Worm (Caenorhabditis elegans) whole organism, L3 larva: ENCODE results near the gene dpy-30.

Experiments used
- R02D3.7 ChIP-seq: fragments of 150-350 bp; optimal IDR thresholded peaks from 2 replicates; lab custom pipeline; 2014; ENCODE audit warnings: missing biosample characterization, missing genetic modification characterization
- ceh-16 ChIP-seq: sonication (generic microtip); optimal IDR thresholded peaks from 2 replicates; lab custom pipeline; 2017; ENCODE audit warnings: missing biosample characterization, missing genetic modification characterization
- ceh-28 ChIP-seq: fragments of 150-350 bp; optimal IDR thresholded peaks from 2 replicates; lab custom pipeline; 2014; ENCODE audit warnings: missing biosample characterization, missing genetic modification reagents, missing genetic modification characterization
- ceh-82 ChIP-seq: fragments of 150-350 bp; optimal IDR thresholded peaks from 2 replicates; lab custom pipeline; 2014; ENCODE audit warnings: missing biosample characterization, missing genetic modification characterization
- ceh-9 ChIP-seq: sonication (generic microtip); optimal IDR thresholded peaks from 2 replicates; lab custom pipeline; 2018; ENCODE audit warnings: missing biosample characterization, missing genetic modification characterization
- daf-12 ChIP-seq: fragments of 150-350 bp; optimal IDR thresholded peaks from 2 replicates; lab custom pipeline; 2014; ENCODE audit warnings: missing biosample characterization, missing genetic modification reagents, missing genetic modification characterization
- egl-27 ChIP-seq: sonication (generic microtip); optimal IDR thresholded peaks from 4 replicates; lab custom pipeline; 2017; ENCODE audit warnings: missing biosample characterization, missing genetic modification reagents, missing genetic modification characterization
- elt-1 ChIP-seq: fragments of 150-350 bp; optimal IDR thresholded peaks from 2 replicates; lab custom pipeline; 2014; ENCODE audit warnings: missing biosample characterization, missing genetic modification characterization
- elt-2 ChIP-seq: sonication (generic microtip); optimal IDR thresholded peaks from 2 replicates; lab custom pipeline; 2016; ENCODE audit warnings: missing genetic modification reagents, mild to moderate bottlenecking, missing genetic modification characterization, missing compliant biosample characterization
- elt-3 ChIP-seq, 3 experiments: fragments of 150-350 bp in 1 of 3; sonication (generic microtip) in 2 of 3; optimal IDR thresholded peaks; 2 replicates in 2 of 3; 4 replicates in 1 of 3; lab custom pipeline; 2014 to 2017; ENCODE audit warnings: missing biosample characterization in 3 of 3, missing genetic modification characterization in 3 of 3
- eor-1 ChIP-seq, 2 experiments: fragments of 150-350 bp; optimal IDR thresholded peaks; 2 replicates each; lab custom pipeline; 2014 to 2018; ENCODE audit warnings: missing biosample characterization in 2 of 2, missing genetic modification characterization in 2 of 2
- fkh-2 ChIP-seq: fragments of 150-350 bp; optimal IDR thresholded peaks from 2 replicates; lab custom pipeline; 2014; ENCODE audit warnings: missing biosample characterization, missing genetic modification reagents, missing genetic modification characterization
- fos-1 ChIP-seq: fragments of 150-350 bp; optimal IDR thresholded peaks from 2 replicates; lab custom pipeline; 2014; ENCODE audit warnings: missing biosample characterization, missing genetic modification characterization
- hmg-11 ChIP-seq: sonication (generic microtip); optimal IDR thresholded peaks from 2 replicates; lab custom pipeline; 2016; ENCODE audit warnings: missing genetic modification characterization, missing compliant biosample characterization
- jun-1 ChIP-seq: fragments of 150-350 bp; optimal IDR thresholded peaks from 2 replicates; lab custom pipeline; 2014; ENCODE audit warnings: missing biosample characterization, missing genetic modification reagents, missing genetic modification characterization
- lin-15B ChIP-seq: fragments of 150-350 bp; optimal IDR thresholded peaks from 2 replicates; lab custom pipeline; 2014; ENCODE audit warnings: missing biosample characterization, missing genetic modification characterization
- lsy-12 ChIP-seq: sonication (generic microtip); optimal IDR thresholded peaks from 2 replicates; lab custom pipeline; 2016; ENCODE audit warnings: mild to moderate bottlenecking, missing genetic modification characterization, missing compliant biosample characterization
- mdl-1 ChIP-seq: fragments of 150-350 bp; optimal IDR thresholded peaks from 2 replicates; lab custom pipeline; 2014; ENCODE audit warnings: missing biosample characterization, missing genetic modification characterization
- nfya-1 ChIP-seq: sonication (generic microtip); optimal IDR thresholded peaks from 2 replicates; lab custom pipeline; 2017; ENCODE audit warnings: missing genetic modification characterization, mild to moderate bottlenecking, missing compliant biosample characterization, antibody characterized with exemption, moderate library complexity; ENCODE audit not compliant: insufficient read depth
- nhr-11 ChIP-seq: fragments of 150-350 bp; optimal IDR thresholded peaks from 2 replicates; lab custom pipeline; 2014; ENCODE audit warnings: missing biosample characterization, missing genetic modification characterization
- nhr-12 ChIP-seq: fragments of 150-350 bp; optimal IDR thresholded peaks from 2 replicates; lab custom pipeline; 2014; ENCODE audit warnings: missing biosample characterization, missing genetic modification characterization
- nhr-23 ChIP-seq: fragments of 150-350 bp; optimal IDR thresholded peaks from 2 replicates; lab custom pipeline; 2014; ENCODE audit warnings: missing biosample characterization, missing genetic modification reagents, missing genetic modification characterization
- nhr-237 ChIP-seq: fragments of 150-350 bp; optimal IDR thresholded peaks from 2 replicates; lab custom pipeline; 2014; ENCODE audit warnings: missing biosample characterization, missing genetic modification characterization
- nhr-25 ChIP-seq: sonication (generic microtip); optimal IDR thresholded peaks from 2 replicates; lab custom pipeline; 2017; ENCODE audit warnings: missing biosample characterization, missing genetic modification characterization
- nhr-28 ChIP-seq: fragments of 150-350 bp; optimal IDR thresholded peaks from 2 replicates; lab custom pipeline; 2014; ENCODE audit warnings: missing biosample characterization, missing genetic modification characterization
- nhr-43 ChIP-seq: sonication (generic microtip); optimal IDR thresholded peaks from 2 replicates; lab custom pipeline; 2016; ENCODE audit warnings: mild to moderate bottlenecking, missing genetic modification characterization, missing compliant biosample characterization; ENCODE audit not compliant: poor library complexity, severe bottlenecking
- nhr-67 ChIP-seq: fragments of 150-350 bp; optimal IDR thresholded peaks from 2 replicates; lab custom pipeline; 2014; ENCODE audit warnings: missing biosample characterization, missing genetic modification characterization
- nhr-76 ChIP-seq: fragments of 150-350 bp; sonication (generic microtip); optimal IDR thresholded peaks from 5 replicates; lab custom pipeline; 2014; ENCODE audit warnings: missing biosample characterization, missing genetic modification characterization
- nhr-77 ChIP-seq: fragments of 150-350 bp; optimal IDR thresholded peaks from 2 replicates; lab custom pipeline; 2014; ENCODE audit warnings: missing biosample characterization, missing genetic modification characterization
- pha-4 ChIP-seq: fragments of 150-350 bp; optimal IDR thresholded peaks from 2 replicates; lab custom pipeline; 2014; ENCODE audit warnings: missing biosample characterization, missing genetic modification reagents, missing genetic modification characterization
- sea-2 ChIP-seq: fragments of 150-350 bp; sonication (generic microtip); optimal IDR thresholded peaks from 4 replicates; lab custom pipeline; 2014; ENCODE audit warnings: missing biosample characterization, missing genetic modification reagents, missing genetic modification characterization
- snpc-4 ChIP-seq: fragments of 150-350 bp; optimal IDR thresholded peaks from 2 replicates; lab custom pipeline; 2014; ENCODE audit warnings: missing biosample characterization, missing genetic modification characterization
- tbx-2 ChIP-seq: sonication (generic microtip); optimal IDR thresholded peaks from 2 replicates; lab custom pipeline; 2016; ENCODE audit warnings: mild to moderate bottlenecking, missing genetic modification characterization, missing compliant biosample characterization
- unc-39 ChIP-seq: sonication (generic microtip); optimal IDR thresholded peaks from 4 replicates; lab custom pipeline; 2017; ENCODE audit warnings: missing biosample characterization, missing genetic modification characterization
- unc-62 ChIP-seq: fragments of 150-350 bp; sonication (generic microtip); optimal IDR thresholded peaks from 4 replicates; lab custom pipeline; 2014; ENCODE audit warnings: missing biosample characterization, missing genetic modification reagents, missing genetic modification characterization
- zag-1 ChIP-seq: fragments of 150-350 bp; optimal IDR thresholded peaks from 2 replicates; lab custom pipeline; 2014; ENCODE audit warnings: missing biosample characterization, missing genetic modification characterization
- ztf-11 ChIP-seq: fragments of 150-350 bp; optimal IDR thresholded peaks from 2 replicates; lab custom pipeline; 2014; ENCODE audit warnings: missing biosample characterization, missing genetic modification characterization

dpy-30 gene

ce11 chrV:12162906-12163305 lies 28.4 kb upstream of the dpy-30 start, which contains the start of gene srj-4:
srj-4 (plus strand) TSS chrV:12163206.
- TF ChIP-seq ceh-16 (tag; lab: Kevin White, UChicago), result no peak
- TF ChIP-seq ceh-82 (tag; lab: Kevin White, UChicago), result no peak
- no peak for TF ChIP-seq fkh-2 (tag; lab: Kevin White, UChicago)
- TF ChIP-seq eor-1 (tag; optimal IDR thresholded peaks at IDR 0.05; lab: Kevin White, UChicago), result no peak
- no peak for TF ChIP-seq nhr-28 (tag; lab: Kevin White, UChicago)
- TF ChIP-seq daf-12, result no peak
- TF ChIP-seq nhr-77, result no peak
- TF ChIP-seq zag-1, result no peak
- TF ChIP-seq unc-62, result no peak
- no peak for TF ChIP-seq hmg-11 (tag; lab: Kevin White, UChicago)
- no peak for TF ChIP-seq nhr-11 (tag; lab: Kevin White, UChicago)
- TF ChIP-seq fos-1 (tag; lab: Kevin White, UChicago), result no peak

ce11 chrV:12167031-12167430 lies 24.3 kb upstream of the dpy-30 start:
- TF ChIP-seq nfya-1, result no peak
- no peak for TF ChIP-seq elt-1 (tag; lab: Kevin White, UChicago)
- TF ChIP-seq ceh-28, result no peak

ce11 chrV:12167653-12168052 lies 23.7 kb upstream of the dpy-30 start, which contains the start of gene col-37:
col-37 (minus strand) TSS chrV:12167753.
- TF ChIP-seq nhr-76 (tag; lab: Kevin White, UChicago) (no peak), tbx-2 (tag; lab: Kevin White, UChicago) (no peak), nhr-67 (no peak), unc-62 (no peak), nhr-25 (no peak), eor-1 (tag; optimal IDR thresholded peaks at IDR 0.05; lab: Kevin White, UChicago) (no peak), lsy-12 (tag; lab: Kevin White, UChicago) (no peak), ceh-16 (tag; lab: Kevin White, UChicago) (no peak), ceh-28 (no peak), jun-1 (tag; lab: Kevin White, UChicago) (no peak), lin-15B (tag; lab: Kevin White, UChicago) (no peak)

ce11 chrV:12170114-12170513 lies 21.2 kb upstream of the dpy-30 start, which contains the start of gene ZK863.1:
ZK863.1 (minus strand) TSS chrV:12170214.
- no peak for TF ChIP-seq elt-2 (tag; lab: Kevin White, UChicago)
- TF ChIP-seq hmg-11 (tag; lab: Kevin White, UChicago), result no peak
- TF ChIP-seq nhr-23 (tag; lab: Kevin White, UChicago), result no peak

ce11 chrV:12179338-12179737 lies 12.0 kb upstream of the dpy-30 start, which contains the start of gene clec-224:
clec-224 (minus strand) TSS chrV:12179438.
- TF ChIP-seq ceh-9 (tag; lab: Kevin White, UChicago) (no peak), daf-12 (no peak), nhr-237 (no peak), nhr-67 (no peak), fos-1 (tag; lab: Kevin White, UChicago) (no peak), pha-4 (tag; lab: Kevin White, UChicago) (no peak), nfya-1 (no peak), unc-39 (tag; lab: Kevin White, UChicago) (no peak), eor-1 (tag; optimal IDR thresholded peaks at IDR 0.05; lab: Kevin White, UChicago) (no peak), fkh-2 (tag; lab: Kevin White, UChicago) (no peak), jun-1 (tag; lab: Kevin White, UChicago) (no peak), ceh-82 (tag; lab: Kevin White, UChicago) (no peak), egl-27 (tag; lab: Kevin White, UChicago) (no peak), ztf-11 (tag; lab: Kevin White, UChicago) (no peak), nhr-28 (tag; lab: Kevin White, UChicago) (no peak), nhr-23 (tag; lab: Kevin White, UChicago) (no peak), ceh-16 (tag; lab: Kevin White, UChicago) (no peak), snpc-4 (tag; lab: Kevin White, UChicago) (no peak)

ce11 chrV:12181310-12181709 lies 10.0 kb upstream of the dpy-30 start, which contains the start of gene elpc-3:
elpc-3 (minus strand) TSS chrV:12181410.
- TF ChIP-seq snpc-4 (tag; lab: Kevin White, UChicago), result no peak
- TF ChIP-seq ceh-82 (tag; lab: Kevin White, UChicago), result no peak
- TF ChIP-seq nhr-43 (tag; lab: Kevin White, UChicago), result no peak
- TF ChIP-seq sea-2 (GFP tag; lab: Kevin White, UChicago), result no peak
- no peak for TF ChIP-seq nhr-11 (tag; lab: Kevin White, UChicago)
- TF ChIP-seq mdl-1 (tag; lab: Kevin White, UChicago), result no peak
- TF ChIP-seq elt-3 (tag; optimal IDR thresholded peaks at IDR 0.05; lab: Kevin White, UChicago), result no peak
- no peak for TF ChIP-seq R02D3.7 (tag; lab: Kevin White, UChicago)
- no peak for TF ChIP-seq nhr-23 (tag; lab: Kevin White, UChicago)
- no peak for TF ChIP-seq nhr-12
- no peak for TF ChIP-seq jun-1 (tag; lab: Kevin White, UChicago)
- no peak for TF ChIP-seq elt-2 (tag; lab: Kevin White, UChicago)
- TF ChIP-seq nhr-25, result no peak
- TF ChIP-seq elt-1 (tag; lab: Kevin White, UChicago), result no peak
- no peak for TF ChIP-seq nhr-28 (tag; lab: Kevin White, UChicago)
- TF ChIP-seq tbx-2 (tag; lab: Kevin White, UChicago), result no peak
